Fruit fly (Drosophila melanogaster): ENCODE measurements around the gene CG7251.

CG7251 gene

dm6 chr2L:5546518-5547287, 41.5 kb downstream of the CG7251 start, which contains the start of gene Oscillin (continued):
- TF ChIP-seq Eip78C (GFP tag) (peak; percentile 96), CG10669 (GFP tag; optimal IDR thresholded peaks at IDR 0.05) (peak; percentile 62), Gug (GFP tag; IDR thresholded peaks at IDR 0.05) (peak; percentile 63), CG6808 (GFP tag; optimal IDR thresholded peaks at IDR 0.05) (peak; percentile 77), achi (GFP tag; optimal IDR thresholded peaks at IDR 0.05) (peak; percentile 78), OdsH (GFP tag; optimal IDR thresholded peaks at IDR 0.05) (peak; percentile 37), CG7368 (GFP tag; optimal IDR thresholded peaks at IDR 0.05) (peak; percentile 56), fkh (GFP tag; optimal IDR thresholded peaks at IDR 0.05) (no peak), CG11902 (GFP tag; optimal IDR thresholded peaks at IDR 0.05) (peak; percentile 52), Hr39 (GFP tag; optimal IDR thresholded peaks at IDR 0.05) (peak; percentile 27)

DNA sequence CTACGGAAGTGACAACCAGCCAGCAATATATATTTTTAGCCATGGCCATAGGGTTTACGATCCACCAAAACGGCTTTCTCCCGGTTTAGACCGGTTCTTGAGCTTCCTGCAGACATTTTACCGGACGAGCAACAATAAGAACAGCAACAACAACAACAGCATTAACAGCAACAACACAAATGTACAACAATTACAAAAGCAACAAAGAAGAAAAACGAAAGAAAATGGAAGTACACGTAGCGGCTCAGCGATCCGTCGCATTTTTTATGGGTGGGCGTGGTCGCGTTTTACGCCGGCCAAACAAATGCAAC, 42.1 kb downstream of the CG7251 start:
- no peak for TF ChIP-seq Sox14 (GFP tag; optimal IDR thresholded peaks at IDR 0.05)
- TF ChIP-seq topi (GFP tag; optimal IDR thresholded peaks at IDR 0.05) = no peak
- TF ChIP-seq ss (GFP tag; optimal IDR thresholded peaks at IDR 0.05) = no peak
- no peak for TF ChIP-seq CG11902 (GFP tag; optimal IDR thresholded peaks at IDR 0.05)
- no peak for TF ChIP-seq Ets96B (tag; optimal IDR thresholded peaks at IDR 0.05)
- no peak for TF ChIP-seq CG3919 (GFP tag; optimal IDR thresholded peaks at IDR 0.05)
- no peak for TF ChIP-seq net (GFP tag; optimal IDR thresholded peaks at IDR 0.05)
- TF ChIP-seq CG6163 (GFP tag; IDR thresholded peaks at IDR 0.05) = no peak
- TF ChIP-seq CG8119 (GFP tag; IDR thresholded peaks at IDR 0.05) = no peak
- TF ChIP-seq CG10631 (GFP tag; optimal IDR thresholded peaks at IDR 0.05) = no peak
- no peak for TF ChIP-seq Eip75B (GFP tag; optimal IDR thresholded peaks at IDR 0.05)
- no peak for TF ChIP-seq CG8319 (GFP tag; optimal IDR thresholded peaks at IDR 0.05)
- no peak for TF ChIP-seq CG10669 (GFP tag; optimal IDR thresholded peaks at IDR 0.05)
- no peak for TF ChIP-seq CG16779 (tag; optimal IDR thresholded peaks at IDR 0.05)
- TF ChIP-seq CG9139 (GFP tag; optimal IDR thresholded peaks at IDR 0.05) = peak; percentile 15
- TF ChIP-seq CG6792 (GFP tag; optimal IDR thresholded peaks at IDR 0.05) = no peak
- no peak for TF ChIP-seq Hr39 (GFP tag; optimal IDR thresholded peaks at IDR 0.05)
- TF ChIP-seq CG8632 (GFP tag; optimal IDR thresholded peaks at IDR 0.05) = no peak
- no peak for TF ChIP-seq CG31627 (GFP tag; optimal IDR thresholded peaks at IDR 0.05)
- no peak for TF ChIP-seq CG7368 (GFP tag; optimal IDR thresholded peaks at IDR 0.05)
- TF ChIP-seq CG6276 (GFP tag; optimal IDR thresholded peaks at IDR 0.05) = no peak
- TF ChIP-seq Ets21C (GFP tag; optimal IDR thresholded peaks at IDR 0.05) = no peak
- no peak for TF ChIP-seq pdm3 (GFP tag; optimal IDR thresholded peaks at IDR 0.05)
- no peak for TF ChIP-seq CG15336 (GFP tag; IDR thresholded peaks at IDR 0.05)
- TF ChIP-seq Hr38 (GFP tag; optimal IDR thresholded peaks at IDR 0.05) = no peak
- peak; percentile 61 for TF ChIP-seq CG1621 (tag; optimal IDR thresholded peaks at IDR 0.05)
- TF ChIP-seq salr (GFP tag; optimal IDR thresholded peaks at IDR 0.05) = no peak
- TF ChIP-seq CG11762 (GFP tag; optimal IDR thresholded peaks at IDR 0.05; ENCODE audit: insufficient read depth) = no peak
- TF ChIP-seq CG32006 (GFP tag; optimal IDR thresholded peaks at IDR 0.05) = no peak
- TF ChIP-seq Lpt (GFP tag; optimal IDR thresholded peaks at IDR 0.05) = peak; percentile 45
- no peak for TF ChIP-seq Hr4 (GFP tag; optimal IDR thresholded peaks at IDR 0.05)
- TF ChIP-seq vri (GFP tag; optimal IDR thresholded peaks at IDR 0.05) = no peak
- TF ChIP-seq fd59A (GFP tag; optimal IDR thresholded peaks at IDR 0.05) = peak; percentile 4
- no peak for TF ChIP-seq Blimp-1 (GFP tag; optimal IDR thresholded peaks at IDR 0.05)
- TF ChIP-seq esn (GFP tag; optimal IDR thresholded peaks at IDR 0.05) = no peak
- no peak for TF ChIP-seq Smox (GFP tag; optimal IDR thresholded peaks at IDR 0.05)

Data from whole organism, prepupa.